Fruit fly (Drosophila melanogaster) whole organism, embryonic: Measurements from ENCODE around the gene CG43131.
A peak's percentile ranks its signal among the peaks of the same experiment; 100 is the strongest.

Experiments
- Abd-B ChIP-seq: fragments of 200-800 bp; sonication (Bioruptor generic); optimal IDR thresholded peaks from 2 replicates; lab custom pipeline; 2018; ENCODE audit warnings: missing biosample characterization, mild to moderate bottlenecking, missing genetic modification characterization, moderate library complexity
- Atf3 ChIP-seq: fragments of 200-800 bp; sonication (Bioruptor generic); optimal IDR thresholded peaks from 3 replicates; lab custom pipeline; 2016; ENCODE audit warnings: missing biosample characterization, missing genetic modification characterization
- BtbVII ChIP-seq: fragments of 200-800 bp; sonication (Bioruptor generic); optimal IDR thresholded peaks from 3 replicates; lab custom pipeline; 2017; ENCODE audit warnings: missing biosample characterization, mild to moderate bottlenecking, missing genetic modification characterization
- CG1024 ChIP-seq: fragments of 200-800 bp; sonication (Bioruptor generic); IDR thresholded peaks from 2 replicates; pipeline ENCODE4 v1.3.6; 2022; ENCODE audit warnings: missing biosample characterization, missing genetic modification characterization
- CG10959 ChIP-seq: fragments of 200-800 bp; sonication (Bioruptor generic); IDR thresholded peaks from 2 replicates; pipeline ENCODE4 v1.3.6; 2022; ENCODE audit warnings: missing biosample characterization, missing genetic modification characterization
- CG12391 ChIP-seq: fragments of 200-800 bp; sonication (Bioruptor generic); optimal IDR thresholded peaks from 3 replicates; lab custom pipeline; 2018; ENCODE audit warnings: missing biosample characterization, mild to moderate bottlenecking, missing genetic modification characterization, moderate library complexity
- CG13287 ChIP-seq: fragments of 200-800 bp; sonication (Bioruptor generic); IDR thresholded peaks from 2 replicates; pipeline ENCODE4 v1.3.6; 2022; ENCODE audit warnings: missing biosample characterization, missing genetic modification characterization; ENCODE audit not compliant: partially characterized antibody
- CG15073 ChIP-seq: fragments of 200-800 bp; sonication (Bioruptor generic); optimal IDR thresholded peaks from 2 replicates; lab custom pipeline; 2016; ENCODE audit warnings: missing biosample characterization, missing genetic modification characterization
- CG1602 ChIP-seq: fragments of 200-800 bp; sonication (Bioruptor generic); optimal IDR thresholded peaks from 3 replicates; lab custom pipeline; 2016; ENCODE audit warnings: missing biosample characterization, missing genetic modification characterization
- CG17385 ChIP-seq: fragments of 200-800 bp; sonication (Bioruptor generic); optimal IDR thresholded peaks from 3 replicates; lab custom pipeline; 2018; ENCODE audit warnings: missing biosample characterization, mild to moderate bottlenecking, missing genetic modification characterization
- CG1792 ChIP-seq: fragments of 200-800 bp; sonication (Bioruptor generic); optimal IDR thresholded peaks from 2 replicates; lab custom pipeline; 2016; ENCODE audit warnings: missing biosample characterization, missing genetic modification characterization
- CG2120 ChIP-seq: fragments of 200-800 bp; sonication (Bioruptor generic); optimal IDR thresholded peaks from 3 replicates; lab custom pipeline; 2016; ENCODE audit warnings: missing biosample characterization, missing genetic modification characterization
- CG2199 ChIP-seq: fragments of 200-800 bp; sonication (Bioruptor generic); IDR thresholded peaks from 3 replicates; pipeline ENCODE4 v1.3.6; 2022; ENCODE audit warnings: missing biosample characterization, missing genetic modification characterization
- CG31365 ChIP-seq: fragments of 200-800 bp; sonication (Bioruptor generic); optimal IDR thresholded peaks from 2 replicates; lab custom pipeline; 2018; ENCODE audit warnings: missing biosample characterization, mild to moderate bottlenecking, missing genetic modification characterization
- CG32767 ChIP-seq: fragments of 200-800 bp; sonication (Bioruptor generic); IDR thresholded peaks from 2 replicates; pipeline ENCODE4 v1.3.6; 2022; ENCODE audit warnings: missing biosample characterization, missing genetic modification characterization
- CG4360 ChIP-seq: fragments of 200-800 bp; sonication (Bioruptor generic); IDR thresholded peaks from 2 replicates; pipeline ENCODE4 v1.3.6; 2022; ENCODE audit warnings: missing biosample characterization, missing genetic modification characterization
- CG4730 ChIP-seq: fragments of 200-800 bp; sonication (Bioruptor generic); IDR thresholded peaks from 2 replicates; pipeline ENCODE4 v1.3.6; 2022; ENCODE audit warnings: missing biosample characterization, missing genetic modification characterization
- CG4820 ChIP-seq: fragments of 200-800 bp; sonication (Bioruptor generic); optimal IDR thresholded peaks from 3 replicates; lab custom pipeline; 2016; ENCODE audit warnings: missing biosample characterization, missing genetic modification characterization
- CG7987 ChIP-seq: fragments of 200-800 bp; sonication (Bioruptor generic); optimal IDR thresholded peaks from 2 replicates; lab custom pipeline; 2018; ENCODE audit warnings: missing biosample characterization, mild to moderate bottlenecking, missing genetic modification characterization, moderate library complexity
- CG8359 ChIP-seq: fragments of 200-800 bp; sonication (Bioruptor generic); optimal IDR thresholded peaks from 2 replicates; lab custom pipeline; 2017; ENCODE audit warnings: missing biosample characterization, mild to moderate bottlenecking, missing genetic modification characterization, borderline replicate concordance
- CG8765 ChIP-seq: fragments of 200-800 bp; sonication (Bioruptor generic); IDR thresholded peaks from 2 replicates; pipeline ENCODE4 v1.3.6; 2022; ENCODE audit warnings: missing biosample characterization, missing genetic modification characterization
- CG9437 ChIP-seq: fragments of 200-800 bp; sonication (Bioruptor generic); optimal IDR thresholded peaks from 2 replicates; lab custom pipeline; 2018; ENCODE audit warnings: missing biosample characterization, mild to moderate bottlenecking, missing genetic modification characterization
- CHES-1-like ChIP-seq: fragments of 200-800 bp; sonication (Bioruptor generic); optimal IDR thresholded peaks from 2 replicates; lab custom pipeline; 2016; ENCODE audit warnings: missing biosample characterization, missing genetic modification characterization
- Drgx ChIP-seq: fragments of 200-800 bp; sonication (Bioruptor generic); IDR thresholded peaks from 2 replicates; pipeline ENCODE4 v1.3.6; 2022; ENCODE audit warnings: missing biosample characterization, missing genetic modification characterization
- Elba2 ChIP-seq: fragments of 200-800 bp; sonication (Bioruptor generic); optimal IDR thresholded peaks from 3 replicates; lab custom pipeline; 2016; ENCODE audit warnings: missing biosample characterization, missing genetic modification characterization
- Fer3 ChIP-seq: fragments of 200-800 bp; sonication (Bioruptor generic); optimal IDR thresholded peaks from 2 replicates; lab custom pipeline; 2018; ENCODE audit warnings: missing biosample characterization, mild to moderate bottlenecking, missing genetic modification characterization, moderate library complexity
- Gug ChIP-seq: fragments of 200-800 bp; sonication (Bioruptor generic); IDR thresholded peaks from 4 replicates; pipeline ENCODE4 v1.3.6; 2022; ENCODE audit warnings: missing biosample characterization, missing genetic modification characterization
- HLH3B ChIP-seq: fragments of 200-800 bp; sonication (Bioruptor generic); IDR thresholded peaks from 2 replicates; pipeline ENCODE4 v1.3.6; 2022; ENCODE audit warnings: missing biosample characterization, missing genetic modification characterization
- Hr39 ChIP-seq: fragments of >200 bp; optimal IDR thresholded peaks from 2 replicates; lab custom pipeline; 2017
- Opbp ChIP-seq: fragments of 200-800 bp; sonication (Bioruptor generic); IDR thresholded peaks from 3 replicates; pipeline ENCODE4 v1.3.6; 2022; ENCODE audit warnings: missing biosample characterization, missing genetic modification characterization; ENCODE audit not compliant: partially characterized antibody
- Vsx1 ChIP-seq: fragments of 200-800 bp; sonication (Bioruptor generic); optimal IDR thresholded peaks from 2 replicates; lab custom pipeline; 2017; ENCODE audit warnings: missing biosample characterization, mild to moderate bottlenecking, missing genetic modification characterization, missing genetic modification reagents
- Xbp1 ChIP-seq: fragments of 200-800 bp; sonication (Bioruptor generic); optimal IDR thresholded peaks from 3 replicates; lab custom pipeline; 2016; ENCODE audit warnings: missing biosample characterization, mild to moderate bottlenecking, missing genetic modification characterization
- abd-A ChIP-seq: fragments of 200-800 bp; sonication (Bioruptor generic); optimal IDR thresholded peaks from 3 replicates; lab custom pipeline; 2019; ENCODE audit warnings: missing biosample characterization, mild to moderate bottlenecking, missing genetic modification characterization, moderate library complexity
- al ChIP-seq: fragments of 200-800 bp; sonication (Bioruptor generic); IDR thresholded peaks from 2 replicates; pipeline ENCODE4 v1.3.6; 2022; ENCODE audit warnings: missing biosample characterization, missing genetic modification characterization
- ap ChIP-seq: fragments of 200-800 bp; sonication (Bioruptor generic); IDR thresholded peaks from 2 replicates; pipeline ENCODE4 v1.3.6; 2022; ENCODE audit warnings: missing biosample characterization, missing genetic modification characterization
- ase ChIP-seq: fragments of 200-800 bp; sonication (Bioruptor generic); IDR thresholded peaks from 3 replicates; pipeline ENCODE4 v1.3.6; 2022; ENCODE audit warnings: missing biosample characterization, missing genetic modification characterization
- bcd ChIP-seq: fragments of 200-800 bp; sonication (Bioruptor generic); optimal IDR thresholded peaks from 2 replicates; lab custom pipeline; 2017; ENCODE audit warnings: missing biosample characterization, mild to moderate bottlenecking, missing genetic modification characterization
- cad ChIP-seq: fragments of >200 bp; optimal IDR thresholded peaks from 2 replicates; lab custom pipeline; 2017; ENCODE audit warnings: missing biosample characterization, missing genetic modification characterization
- cas ChIP-seq: fragments of 200-800 bp; sonication (Bioruptor generic); IDR thresholded peaks from 2 replicates; pipeline ENCODE4 v1.3.6; 2022; ENCODE audit warnings: missing biosample characterization, missing genetic modification characterization
- corto ChIP-seq: fragments of 200-800 bp; sonication (Bioruptor generic); optimal IDR thresholded peaks from 2 replicates; lab custom pipeline; 2016; ENCODE audit warnings: missing biosample characterization, mild to moderate bottlenecking, missing genetic modification characterization, moderate library complexity
- dpn ChIP-seq, 2 experiments: fragments of 200-800 bp; sonication (Bioruptor generic); optimal IDR thresholded peaks; 3 replicates each; lab custom pipeline; 2016; ENCODE audit warnings: missing biosample characterization in 2 of 2, missing genetic modification characterization in 2 of 2
- eve ChIP-seq, 2 experiments: fragments of >200 bp; optimal IDR thresholded peaks; 2 replicates each; lab custom pipeline; 2017; ENCODE audit warnings: missing biosample characterization in 2 of 2, missing genetic modification characterization in 2 of 2
- ftz-f1 ChIP-seq: fragments of 200-800 bp; sonication (Bioruptor generic); optimal IDR thresholded peaks from 2 replicates; lab custom pipeline; 2016; ENCODE audit warnings: missing biosample characterization, missing genetic modification characterization
- gsb-n ChIP-seq: fragments of 200-800 bp; sonication (Bioruptor generic); optimal IDR thresholded peaks from 3 replicates; lab custom pipeline; 2018; ENCODE audit warnings: missing biosample characterization, mild to moderate bottlenecking, missing genetic modification characterization
- klu ChIP-seq: fragments of 200-800 bp; sonication (Bioruptor generic); IDR thresholded peaks from 2 replicates; pipeline ENCODE4 v1.3.6; 2022; ENCODE audit warnings: missing biosample characterization, missing genetic modification characterization
- lov ChIP-seq, 2 experiments: fragments of 200-800 bp in 1 of 2; fragments of >200 bp in 1 of 2; sonication (Bioruptor generic) in 1 of 2; IDR thresholded peaks in 1 of 2; optimal IDR thresholded peaks in 1 of 2; 2 replicates in 1 of 2; 3 replicates in 1 of 2; pipeline versions ENCODE4 v1.3.6 to Lab custom; 2017 to 2022; ENCODE audit warnings: missing biosample characterization in 1 of 2, missing genetic modification characterization in 1 of 2
- org-1 ChIP-seq: fragments of 200-800 bp; sonication (Bioruptor generic); optimal IDR thresholded peaks from 2 replicates; lab custom pipeline; 2017; ENCODE audit warnings: missing biosample characterization, missing genetic modification characterization
- p53 ChIP-seq: fragments of 200-800 bp; sonication (Bioruptor generic); optimal IDR thresholded peaks from 2 replicates; lab custom pipeline; 2016; ENCODE audit warnings: missing biosample characterization, missing genetic modification characterization
- row ChIP-seq: fragments of 200-800 bp; sonication (Bioruptor generic); IDR thresholded peaks from 3 replicates; pipeline ENCODE4 v1.3.6; 2022; ENCODE audit warnings: missing biosample characterization, missing genetic modification characterization
- sug ChIP-seq: fragments of 200-800 bp; optimal IDR thresholded peaks from 2 replicates; lab custom pipeline; 2019; ENCODE audit warnings: missing biosample characterization, mild to moderate bottlenecking, missing genetic modification characterization, moderate library complexity
- trem ChIP-seq: fragments of 200-800 bp; optimal IDR thresholded peaks from 3 replicates; lab custom pipeline; 2019; ENCODE audit warnings: missing biosample characterization, mild to moderate bottlenecking, missing genetic modification characterization, moderate library complexity
- zen ChIP-seq: fragments of 200-800 bp; sonication (Bioruptor generic); optimal IDR thresholded peaks from 3 replicates; lab custom pipeline; 2018; ENCODE audit warnings: missing biosample characterization, mild to moderate bottlenecking, missing genetic modification characterization, moderate library complexity
- zfh2 ChIP-seq: fragments of 200-800 bp; sonication (Bioruptor generic); optimal IDR thresholded peaks from 2 replicates; lab custom pipeline; 2016; ENCODE audit warnings: missing biosample characterization, missing genetic modification characterization

The CG43131 gene

dm6 chr3R:5106917-5107316 lies 2.1 kb downstream of the CG43131 start (continued):
- TF ChIP-seq Opbp (GFP tag; lab: Robert Waterston, UW) (no peak), corto (GFP tag; lab: Kevin White, UChicago) (no peak), CG9437 (GFP tag; lab: Kevin White, UChicago) (no peak), trem (tag; lab: Kevin White, UChicago) (no peak), Atf3 (no peak), ap (GFP tag; lab: Robert Waterston, UW) (no peak), CG8765 (GFP tag; lab: Robert Waterston, UW) (no peak), klu (GFP tag; lab: Robert Waterston, UW) (no peak), Drgx (GFP tag; lab: Robert Waterston, UW) (no peak), p53 (GFP tag; lab: Kevin White, UChicago) (no peak), CG1792 (GFP tag; lab: Kevin White, UChicago) (no peak), CG8359 (GFP tag; lab: Kevin White, UChicago) (no peak), org-1 (GFP tag; lab: Kevin White, UChicago) (no peak), row (no peak), Hr39 (lab: Kevin White, UChicago) (no peak), lov (optimal IDR thresholded peaks at IDR 0.05; lab: Kevin White, UChicago) (no peak), lov (GFP tag; IDR thresholded peaks at IDR 0.05; lab: Robert Waterston, UW) (no peak), CG15073 (no peak), CG1024 (GFP tag; lab: Robert Waterston, UW) (no peak), Xbp1 (GFP tag; lab: Kevin White, UChicago) (no peak), Elba2 (GFP tag; lab: Kevin White, UChicago) (no peak), CG17385 (GFP tag; lab: Kevin White, UChicago) (peak; percentile 22), CHES-1-like (GFP tag; lab: Kevin White, UChicago) (no peak), CG4730 (GFP tag; lab: Robert Waterston, UW) (no peak), CG13287 (GFP tag; lab: Robert Waterston, UW) (no peak), cad (GFP tag; lab: Kevin White, UChicago) (no peak), Abd-B (GFP tag; lab: Kevin White, UChicago) (no peak), abd-A (tag; lab: Kevin White, UChicago) (no peak), CG4360 (peak; percentile 48; the same call in 1 of the 2 replicates), Gug (GFP tag; lab: Robert Waterston, UW) (no peak), Fer3 (tag; lab: Kevin White, UChicago) (no peak), CG32767 (GFP tag; lab: Robert Waterston, UW) (no peak), Vsx1 (peak; percentile 27), zen (tag; lab: Kevin White, UChicago) (peak; percentile 34), HLH3B (GFP tag; lab: Robert Waterston, UW) (no peak), CG4820 (GFP tag; lab: Kevin White, UChicago) (no peak), ftz-f1 (no peak), CG7987 (peak; percentile 10), cas (GFP tag; lab: Robert Waterston, UW) (no peak), CG2120 (GFP tag; lab: Kevin White, UChicago) (no peak), ase (GFP tag; lab: Robert Waterston, UW) (no peak), eve (GFP tag; optimal IDR thresholded peaks at IDR 0.05; lab: Kevin White, UChicago) (no peak), al (no peak), sug (no peak), CG10959 (GFP tag; lab: Robert Waterston, UW) (no peak), gsb-n (tag; lab: Kevin White, UChicago) (no peak), CG31365 (tag; lab: Kevin White, UChicago) (no peak), CG1602 (GFP tag; lab: Kevin White, UChicago) (no peak), zfh2 (no peak), dpn (GFP tag; optimal IDR thresholded peaks at IDR 0.05; lab: Kevin White, UChicago) (no peak), bcd (GFP tag; lab: Kevin White, UChicago) (no peak), BtbVII (peak; percentile 11), CG12391 (tag; lab: Kevin White, UChicago) (no peak), CG2199 (peak; percentile 41; the same call in 1 of the 3 replicates)
